Fruit fly (Drosophila melanogaster) whole organism, wandering third instar larva: ENCODE results near the gene CG7133.

Experiments used
- Abd-B ChIP-seq: fragments of >200 bp; optimal IDR thresholded peaks from 2 replicates; lab custom pipeline; 2017; ENCODE audit warnings: missing biosample characterization, missing genetic modification characterization
- CG32264 ChIP-seq: fragments of 200-800 bp; sonication (Bioruptor generic); optimal IDR thresholded peaks from 2 replicates; lab custom pipeline; 2016; ENCODE audit warnings: missing biosample characterization, missing genetic modification characterization
- CrebA ChIP-seq: fragments of 200-800 bp; sonication (Bioruptor generic); optimal IDR thresholded peaks from 2 replicates; lab custom pipeline; 2016; ENCODE audit warnings: missing biosample characterization, mild to moderate bottlenecking, missing genetic modification characterization, borderline replicate concordance
- Dfd ChIP-seq: fragments of >200 bp; optimal IDR thresholded peaks from 2 replicates; lab custom pipeline; 2017; ENCODE audit warnings: missing biosample characterization, missing genetic modification characterization
- HLH106 ChIP-seq: fragments of 200-800 bp; optimal IDR thresholded peaks from 3 replicates; lab custom pipeline; 2019; ENCODE audit warnings: missing biosample characterization, mild to moderate bottlenecking, missing genetic modification characterization, moderate library complexity
- Hnf4 ChIP-seq: fragments of 200-800 bp; sonication (Bioruptor generic); optimal IDR thresholded peaks from 2 replicates; lab custom pipeline; 2016; ENCODE audit warnings: missing biosample characterization, mild to moderate bottlenecking, missing genetic modification characterization
- Hr78 ChIP-seq: fragments of >200 bp; optimal IDR thresholded peaks from 2 replicates; lab custom pipeline; 2017; ENCODE audit warnings: missing biosample characterization, missing genetic modification characterization
- Hr83 ChIP-seq: fragments of 200-300 bp; sonication (Bioruptor generic); optimal IDR thresholded peaks from 2 replicates; lab custom pipeline; 2016; ENCODE audit warnings: missing biosample characterization, mild to moderate bottlenecking, missing genetic modification characterization, moderate library complexity; ENCODE audit not compliant: poor library complexity, severe bottlenecking
- Jra ChIP-seq: sonication (Bioruptor generic); optimal IDR thresholded peaks from 2 replicates; lab custom pipeline; 2016; ENCODE audit warnings: missing biosample characterization, missing genetic modification characterization
- Myc ChIP-seq: fragments of >200 bp; optimal IDR thresholded peaks from 2 replicates; lab custom pipeline; 2017
- N ChIP-seq: fragments of >200 bp; optimal IDR thresholded peaks from 2 replicates; lab custom pipeline; 2018; ENCODE audit warnings: missing biosample characterization, missing external identifiers, missing genetic modification characterization
- OdsH ChIP-seq: fragments of 200-800 bp; sonication (Bioruptor generic); optimal IDR thresholded peaks from 2 replicates; lab custom pipeline; 2016; ENCODE audit warnings: missing biosample characterization, mild to moderate bottlenecking, missing genetic modification characterization
- Rel ChIP-seq, 2 experiments: fragments of 200-800 bp; sonication (Bioruptor generic) in 1 of 2; optimal IDR thresholded peaks; 2 replicates in 1 of 2; 3 replicates in 1 of 2; lab custom pipeline; 2016 to 2019; ENCODE audit warnings: mild to moderate bottlenecking in 2 of 2, missing biosample characterization in 2 of 2, missing genetic modification characterization in 2 of 2, moderate library complexity in 1 of 2
- br ChIP-seq: fragments of 200-800 bp; sonication (Bioruptor generic); optimal IDR thresholded peaks from 2 replicates; lab custom pipeline; 2016; ENCODE audit warnings: missing biosample characterization, missing genetic modification characterization
- brk ChIP-seq: fragments of 200-800 bp; sonication (Bioruptor generic); optimal IDR thresholded peaks from 2 replicates; lab custom pipeline; 2016; ENCODE audit warnings: missing biosample characterization, mild to moderate bottlenecking, missing genetic modification characterization
- dl ChIP-seq, 2 experiments: fragments of 175-275, 200-275 bp in 1 of 2; fragments of 200-275 bp in 1 of 2; sonication (Bioruptor generic); optimal IDR thresholded peaks; lab custom pipeline; 2018; ENCODE audit warnings: mild to moderate bottlenecking in 2 of 2, missing biosample characterization in 2 of 2, missing genetic modification characterization in 2 of 2, moderate library complexity in 2 of 2; ENCODE audit not compliant: partially characterized antibody in 2 of 2, insufficient read depth in 1 of 2
- dmrt93B ChIP-seq: fragments of 200-800 bp; sonication (Bioruptor generic); optimal IDR thresholded peaks from 2 replicates; lab custom pipeline; 2018; ENCODE audit warnings: missing biosample characterization, mild to moderate bottlenecking, missing genetic modification characterization
- dsf ChIP-seq: sonication (Bioruptor generic); optimal IDR thresholded peaks from 2 replicates; lab custom pipeline; 2016; ENCODE audit warnings: missing biosample characterization, missing genetic modification characterization, borderline replicate concordance
- ey ChIP-seq: fragments of 200-800 bp; sonication (Bioruptor generic); optimal IDR thresholded peaks from 2 replicates; lab custom pipeline; 2016; ENCODE audit warnings: missing biosample characterization, missing genetic modification characterization
- foxo ChIP-seq, 2 experiments: fragments of 200-800 bp; sonication (Bioruptor generic); optimal IDR thresholded peaks; 2 replicates in 1 of 2; 3 replicates in 1 of 2; lab custom pipeline; 2016 to 2017; ENCODE audit warnings: missing biosample characterization in 2 of 2, missing genetic modification characterization in 2 of 2
- fru ChIP-seq: fragments of 200-800 bp; sonication (Bioruptor generic); optimal IDR thresholded peaks from 3 replicates; lab custom pipeline; 2016; ENCODE audit warnings: missing biosample characterization, mild to moderate bottlenecking, missing genetic modification characterization
- lola ChIP-seq: fragments of >200 bp; optimal IDR thresholded peaks from 2 replicates; lab custom pipeline; 2017; ENCODE audit warnings: missing biosample characterization, missing genetic modification characterization
- pan ChIP-seq: fragments of >200 bp; optimal IDR thresholded peaks from 2 replicates; lab custom pipeline; 2017
- sv ChIP-seq: fragments of 200-800 bp; sonication (Bioruptor generic); optimal IDR thresholded peaks from 3 replicates; lab custom pipeline; 2016; ENCODE audit warnings: missing biosample characterization, missing genetic modification characterization
- usp ChIP-seq: fragments of >200 bp; optimal IDR thresholded peaks from 2 replicates; lab custom pipeline; 2017; ENCODE audit warnings: missing biosample characterization, missing genetic modification characterization

Gene CG7133

dm6 chr3L:22053343-22053742 lies 21.0 kb downstream of the CG7133 start:
- TF ChIP-seq br (GFP tag; lab: Kevin White, UChicago), result no peak

- no peak for TF ChIP-seq Hr83 (GFP tag; lab: Kevin White, UChicago)
- no peak for TF ChIP-seq pan (lab: Kevin White, UChicago)
- TF ChIP-seq fru (GFP tag; lab: Kevin White, UChicago), result no peak
- no peak for TF ChIP-seq dsf (GFP tag; lab: Kevin White, UChicago)
- no peak for TF ChIP-seq dmrt93B (GFP tag; lab: Kevin White, UChicago)
- no peak for TF ChIP-seq Abd-B
- no peak for TF ChIP-seq Hnf4 (GFP tag; lab: Kevin White, UChicago)
- no peak for TF ChIP-seq dl (GFP tag; optimal IDR thresholded peaks at IDR 0.05; lab: Kevin White, UChicago; ENCODE audit: insufficient read depth in 1 of 2, partially characterized antibody in 2 of 2)
- no peak for TF ChIP-seq Rel (GFP tag; optimal IDR thresholded peaks at IDR 0.05; lab: Kevin White, UChicago)
- TF ChIP-seq Rel (tag; optimal IDR thresholded peaks at IDR 0.05; lab: Kevin White, UChicago), result no peak
Measured at dm6 chr3L:22051152-22051551, 23.2 kb downstream of the CG7133 start.

dm6 chr3L:22034717-22035116 lies 39.6 kb downstream of the CG7133 start, which contains the start of gene Oct-TyrR:
Gene Oct-TyrR (plus strand): TSS chr3L:22035003.
- no peak for TF ChIP-seq dsf (GFP tag; lab: Kevin White, UChicago)
- no peak for TF ChIP-seq Jra (GFP tag; lab: Kevin White, UChicago)
- no peak for TF ChIP-seq Dfd (GFP tag; lab: Kevin White, UChicago)
- no peak for TF ChIP-seq brk (GFP tag; lab: Kevin White, UChicago)
- TF ChIP-seq Myc (lab: Kevin White, UChicago), result no peak
- TF ChIP-seq br (GFP tag; lab: Kevin White, UChicago), result no peak
- TF ChIP-seq Hnf4 (GFP tag; lab: Kevin White, UChicago), result no peak
- TF ChIP-seq CG32264 (GFP tag; lab: Kevin White, UChicago), result no peak
- TF ChIP-seq foxo (GFP tag; optimal IDR thresholded peaks at IDR 0.05; lab: Kevin White, UChicago), result no peak
- no peak for TF ChIP-seq pan (lab: Kevin White, UChicago)
- TF ChIP-seq lola, result no peak
- TF ChIP-seq Hr78 (GFP tag; lab: Kevin White, UChicago), result no peak
- TF ChIP-seq usp, result no peak
- no peak for TF ChIP-seq OdsH (GFP tag; lab: Kevin White, UChicago)

- TF ChIP-seq sv (GFP tag; lab: Kevin White, UChicago), result no peak
- TF ChIP-seq, all 38 proteins: peak for 0
Measured at dm6 chr3L:22029670-22030069, 44.7 kb downstream of the CG7133 start, which contains the start of gene CG43392. Gene CG43392 (minus strand): TSS chr3L:22029770.

dm6 chr3L:22028225-22028624 lies 46.1 kb downstream of the CG7133 start, which contains the start of gene CG7140:
Gene CG7140 (minus strand): TSS chr3L:22028325.
- no peak for TF ChIP-seq Jra (GFP tag; lab: Kevin White, UChicago)
- TF ChIP-seq ey, result no peak
- TF ChIP-seq CrebA (GFP tag; lab: Kevin White, UChicago), result no peak
- no peak for TF ChIP-seq br (GFP tag; lab: Kevin White, UChicago)
- TF ChIP-seq N (GFP tag; lab: Kevin White, UChicago), result no peak
- TF ChIP-seq Myc (lab: Kevin White, UChicago), result no peak
- no peak for TF ChIP-seq lola
- no peak for TF ChIP-seq HLH106 (tag; lab: Kevin White, UChicago)
